Fruit fly (Drosophila melanogaster): ENCODE data around the gene Gr93b.

The Gr93b gene

dm6 chr3R:21878473-21878872 lies 34.9 kb upstream of the Gr93b start, which contains the start of gene CG34148 (continued):
- TF ChIP-seq CG2129 (GFP tag; IDR thresholded peaks at IDR 0.05; ENCODE audit: partially characterized antibody) (peak; percentile 51), tna (GFP tag; IDR thresholded peaks at IDR 0.05; ENCODE audit: partially characterized antibody) (peak; percentile 90), CG2116 (GFP tag; optimal IDR thresholded peaks at IDR 0.05) (peak; percentile 74), Ptx1 (GFP tag; IDR thresholded peaks at IDR 0.05) (no peak), Pdp1 (GFP tag; optimal IDR thresholded peaks at IDR 0.05) (peak in 1 of 2 experiments; percentile 94), CG8388 (GFP tag; optimal IDR thresholded peaks at IDR 0.05) (no peak), sna (GFP tag; IDR thresholded peaks at IDR 0.05; ENCODE audit: partially characterized antibody) (peak; percentile 88), ato (GFP tag; IDR thresholded peaks at IDR 0.05; ENCODE audit: partially characterized antibody) (peak; percentile 85), BEAF-32 (GFP tag; optimal IDR thresholded peaks at IDR 0.05) (peak; percentile 55), CG16813 (GFP tag; IDR thresholded peaks at IDR 0.05; ENCODE audit: partially characterized antibody) (peak; percentile 61; the same call in 2 of the 3 replicates), CG6791 (GFP tag; IDR thresholded peaks at IDR 0.05; ENCODE audit: partially characterized antibody) (peak; percentile 83), CG34224 (GFP tag; IDR thresholded peaks at IDR 0.05; ENCODE audit: partially characterized antibody) (peak; percentile 90), Eip74EF (GFP tag; optimal IDR thresholded peaks at IDR 0.05) (no peak), bbx (GFP tag; IDR thresholded peaks at IDR 0.05; ENCODE audit: partially characterized antibody) (peak; percentile 80), mld (GFP tag; IDR thresholded peaks at IDR 0.05; ENCODE audit: partially characterized antibody) (peak; percentile 67; the same call in 2 of the 3 replicates), zen2 (GFP tag; IDR thresholded peaks at IDR 0.05; ENCODE audit: partially characterized antibody) (peak; percentile 91), HLH4C (GFP tag; IDR thresholded peaks at IDR 0.05; ENCODE audit: partially characterized antibody) (peak; percentile 87), Bgb (GFP tag; IDR thresholded peaks at IDR 0.05; ENCODE audit: partially characterized antibody) (peak; percentile 71), Dp (GFP tag; optimal IDR thresholded peaks at IDR 0.05) (peak; percentile 89), wdn (GFP tag; IDR thresholded peaks at IDR 0.05) (no peak), CG1024 (GFP tag; IDR thresholded peaks at IDR 0.05) (no peak), Dref (GFP tag; IDR thresholded peaks at IDR 0.05) (peak; percentile 81), CG4617 (GFP tag; optimal IDR thresholded peaks at IDR 0.05; ENCODE audit: borderline replicate concordance) (peak; percentile 37), CG14860 (GFP tag; IDR thresholded peaks at IDR 0.05; ENCODE audit: partially characterized antibody) (peak; percentile 72; the same call in 2 of the 3 replicates), stwl (tag; optimal IDR thresholded peaks at IDR 0.05) (peak; percentile 53), CG15514 (GFP tag; optimal IDR thresholded peaks at IDR 0.05) (no peak), hb (GFP tag; IDR thresholded peaks at IDR 0.05; ENCODE audit: partially characterized antibody) (peak; percentile 63; the same call in 1 of the 3 replicates), pzg (GFP tag; optimal IDR thresholded peaks at IDR 0.05) (peak; percentile 32), CG12219 (GFP tag; optimal IDR thresholded peaks at IDR 0.05) (no peak), Scr (GFP tag; IDR thresholded peaks at IDR 0.05; ENCODE audit: partially characterized antibody) (peak; percentile 74), MESR4 (GFP tag; optimal IDR thresholded peaks at IDR 0.05) (peak; percentile 60)

dm6 chr3R:21877636-21878035 lies 34.1 kb upstream of the Gr93b start, which contains the start of gene P5CDh2:
P5CDh2 (plus strand) TSS chr3R:21877936.
- TF ChIP-seq Camta (GFP tag; optimal IDR thresholded peaks at IDR 0.05) = no peak
- TF ChIP-seq HmgD (GFP tag; optimal IDR thresholded peaks at IDR 0.05) = no peak

dm6 chr3R:21874982-21875466 lies 31.5 kb upstream of the Gr93b start, which contains the start of gene CG6656:
CG6656 (plus strand) TSS chr3R:21875293.
- TF ChIP-seq maf-S (GFP tag; optimal IDR thresholded peaks at IDR 0.05) (no peak), Rfx (GFP tag; IDR thresholded peaks at IDR 0.05) (peak; percentile 49), Scr (GFP tag; IDR thresholded peaks at IDR 0.05; ENCODE audit: partially characterized antibody) (peak; percentile 42; the same call in 1 of the 2 replicates), repo (GFP tag; optimal IDR thresholded peaks at IDR 0.05) (peak; percentile 6), amos (GFP tag; IDR thresholded peaks at IDR 0.05; ENCODE audit: partially characterized antibody) (no peak), nom (GFP tag; optimal IDR thresholded peaks at IDR 0.05) (peak; percentile 33), HHEX (GFP tag; optimal IDR thresholded peaks at IDR 0.05) (no peak), CG34224 (GFP tag; IDR thresholded peaks at IDR 0.05; ENCODE audit: partially characterized antibody) (peak; percentile 25; the same call in 1 of the 3 replicates), sr (GFP tag; IDR thresholded peaks at IDR 0.05) (peak; percentile 70; the same call in 2 of the 3 replicates), crol (GFP tag; IDR thresholded peaks at IDR 0.05) (0 out of 2 replicates have a peak, but pooled peaks have one; percentile 10), Xrp1 (GFP tag; IDR thresholded peaks at IDR 0.05) (0 out of 2 replicates have a peak, but pooled peaks have one; percentile 29), br (optimal IDR thresholded peaks at IDR 0.05) (no peak), CG8290 (GFP tag; optimal IDR thresholded peaks at IDR 0.05) (no peak), CG8290 (tag; optimal IDR thresholded peaks at IDR 0.05) (peak in 1 of 2 experiments; percentile 46), NFAT (GFP tag; IDR thresholded peaks at IDR 0.05) (peak; percentile 34; the same call in 1 of the 2 replicates)
